Worm (Caenorhabditis elegans) whole organism, mixed stage, embryonic: ENCODE data around the gene arrd-9.

Source experiments
- M03D4.4 ChIP-seq: sonication (generic microtip); optimal IDR thresholded peaks from 2 replicates; lab custom pipeline; 2017; ENCODE audit warnings: mild to moderate bottlenecking, missing genetic modification characterization, missing compliant biosample characterization
- bed-3 ChIP-seq: fragments of 200-800 bp; sonication (Bioruptor generic); optimal IDR thresholded peaks from 3 replicates; lab custom pipeline; 2018; ENCODE audit warnings: mild to moderate bottlenecking, missing genetic modification characterization, moderate library complexity, missing compliant biosample characterization
- blmp-1 ChIP-seq: fragments of 150-350 bp; optimal IDR thresholded peaks from 2 replicates; lab custom pipeline; 2014; ENCODE audit warnings: missing biosample characterization, missing genetic modification characterization
- ceh-39 ChIP-seq: fragments of 150-350 bp; optimal IDR thresholded peaks from 2 replicates; lab custom pipeline; 2014; ENCODE audit warnings: missing biosample characterization, missing genetic modification characterization
- ceh-43 ChIP-seq: fragments of 200-800 bp; sonication (Bioruptor generic); optimal IDR thresholded peaks from 2 replicates; lab custom pipeline; 2018; ENCODE audit warnings: mild to moderate bottlenecking, missing genetic modification characterization, moderate library complexity, missing compliant biosample characterization
- ceh-83 ChIP-seq: fragments of 200-800 bp; sonication (Bioruptor generic); optimal IDR thresholded peaks from 2 replicates; lab custom pipeline; 2018; ENCODE audit warnings: mild to moderate bottlenecking, missing genetic modification characterization, missing compliant biosample characterization
- ces-1 ChIP-seq: fragments of 150-350 bp; optimal IDR thresholded peaks from 2 replicates; lab custom pipeline; 2014; ENCODE audit warnings: missing biosample characterization, missing genetic modification reagents, missing genetic modification characterization
- cnd-1 ChIP-seq: fragments of 200-800 bp; sonication (Bioruptor generic); optimal IDR thresholded peaks from 2 replicates; lab custom pipeline; 2018; ENCODE audit warnings: mild to moderate bottlenecking, missing genetic modification characterization, missing compliant biosample characterization
- elt-1 ChIP-seq: sonication (generic microtip); optimal IDR thresholded peaks from 2 replicates; lab custom pipeline; 2017; ENCODE audit warnings: missing genetic modification characterization, mild to moderate bottlenecking, missing compliant biosample characterization, antibody characterized with exemption, moderate library complexity, borderline replicate concordance; ENCODE audit not compliant: insufficient read depth
- elt-3 ChIP-seq: fragments of 150-350 bp; optimal IDR thresholded peaks from 2 replicates; lab custom pipeline; 2014; ENCODE audit warnings: missing biosample characterization, missing genetic modification characterization
- flh-1 ChIP-seq: fragments of 200-800 bp; sonication (Bioruptor generic); optimal IDR thresholded peaks from 2 replicates; lab custom pipeline; 2018; ENCODE audit warnings: mild to moderate bottlenecking, missing genetic modification characterization, moderate library complexity, missing compliant biosample characterization
- ham-2 ChIP-seq: fragments of 200-800 bp; sonication (Bioruptor generic); optimal IDR thresholded peaks from 2 replicates; lab custom pipeline; 2018; ENCODE audit warnings: mild to moderate bottlenecking, missing genetic modification characterization, missing compliant biosample characterization
- hlh-1 ChIP-seq: fragments of 150-350 bp; optimal IDR thresholded peaks from 2 replicates; lab custom pipeline; 2014; ENCODE audit warnings: missing biosample characterization, missing genetic modification reagents, missing genetic modification characterization
- lin-13 ChIP-seq: fragments of 150-350 bp; optimal IDR thresholded peaks from 2 replicates; lab custom pipeline; 2014; ENCODE audit warnings: missing biosample characterization, missing genetic modification characterization
- lin-32 ChIP-seq: fragments of 200-800 bp; sonication (Bioruptor generic); optimal IDR thresholded peaks from 2 replicates; lab custom pipeline; 2018; ENCODE audit warnings: mild to moderate bottlenecking, missing genetic modification characterization, missing compliant biosample characterization
- lsy-2 ChIP-seq: fragments of 150-350 bp; optimal IDR thresholded peaks from 2 replicates; lab custom pipeline; 2014; ENCODE audit warnings: missing biosample characterization, missing genetic modification characterization
- mab-5 ChIP-seq: fragments of 150-350 bp; optimal IDR thresholded peaks from 2 replicates; lab custom pipeline; 2014; ENCODE audit warnings: missing biosample characterization, missing genetic modification characterization
- mep-1 ChIP-seq: fragments of 150-350 bp; optimal IDR thresholded peaks from 2 replicates; lab custom pipeline; 2017; ENCODE audit warnings: missing biosample characterization, missing genetic modification reagents, missing genetic modification characterization, inconsistent platforms
- nhr-2 ChIP-seq: fragments of 150-350 bp; optimal IDR thresholded peaks from 2 replicates; lab custom pipeline; 2014; ENCODE audit warnings: missing biosample characterization, missing genetic modification characterization
- nhr-28 ChIP-seq: fragments of 150-350 bp; optimal IDR thresholded peaks from 2 replicates; lab custom pipeline; 2014; ENCODE audit warnings: missing biosample characterization, missing genetic modification characterization
- nhr-76 ChIP-seq: sonication (generic microtip); optimal IDR thresholded peaks from 2 replicates; lab custom pipeline; 2017; ENCODE audit warnings: missing biosample characterization, missing genetic modification characterization
- pha-4 ChIP-seq: fragments of 150-350 bp; optimal IDR thresholded peaks from 2 replicates; lab custom pipeline; 2018; ENCODE audit warnings: missing biosample characterization, missing genetic modification reagents, missing genetic modification characterization
- sem-2 ChIP-seq: fragments of 200-800 bp; sonication (Bioruptor generic); optimal IDR thresholded peaks from 2 replicates; lab custom pipeline; 2018; ENCODE audit warnings: mild to moderate bottlenecking, missing genetic modification characterization, missing compliant biosample characterization
- snpc-4 ChIP-seq: fragments of 150-350 bp; optimal IDR thresholded peaks from 2 replicates; lab custom pipeline; 2014; ENCODE audit warnings: missing biosample characterization, missing genetic modification characterization
- sptf-1 ChIP-seq: sonication (generic microtip); optimal IDR thresholded peaks from 2 replicates; lab custom pipeline; 2017; ENCODE audit warnings: mild to moderate bottlenecking, missing genetic modification characterization, moderate library complexity, missing compliant biosample characterization
- tbx-8 ChIP-seq: fragments of 200-800 bp; sonication (Bioruptor generic); optimal IDR thresholded peaks from 2 replicates; lab custom pipeline; 2018; ENCODE audit warnings: mild to moderate bottlenecking, missing genetic modification characterization, moderate library complexity, missing compliant biosample characterization
- unc-120 ChIP-seq: sonication (generic microtip); optimal IDR thresholded peaks from 2 replicates; lab custom pipeline; 2017; ENCODE audit warnings: missing genetic modification characterization, missing compliant biosample characterization; ENCODE audit not compliant: poor library complexity, severe bottlenecking
- unc-62 ChIP-seq: fragments of 150-350 bp; optimal IDR thresholded peaks from 2 replicates; lab custom pipeline; 2014; ENCODE audit warnings: missing biosample characterization, missing genetic modification reagents, missing genetic modification characterization
- ztf-11 ChIP-seq: fragments of 150-350 bp; optimal IDR thresholded peaks from 2 replicates; lab custom pipeline; 2014; ENCODE audit warnings: missing biosample characterization, missing genetic modification characterization

The arrd-9 gene

ce11 chrII:12518008-12518407, 37.3 kb upstream of the arrd-9 start:
- TF ChIP-seq tbx-8 (GFP tag; lab: Kevin White, UChicago) (no peak), lin-13 (tag; lab: Kevin White, UChicago) (no peak), lin-32 (GFP tag; lab: Kevin White, UChicago) (no peak), elt-3 (no peak), cnd-1 (tag; lab: Kevin White, UChicago) (no peak), hlh-1 (tag; lab: Kevin White, UChicago) (no peak)

ce11 chrII:12516313-12516712, 35.6 kb upstream of the arrd-9 start, which contains the start of gene srh-61:
TSS of gene srh-61 (minus strand) at chrII:12516413.
- TF ChIP-seq lin-13 (tag; lab: Kevin White, UChicago), result no peak
- no peak for TF ChIP-seq sptf-1 (tag; lab: Kevin White, UChicago)
- TF ChIP-seq elt-3, result no peak
- TF ChIP-seq ceh-39 (tag; lab: Kevin White, UChicago), result no peak
- no peak for TF ChIP-seq hlh-1 (tag; lab: Kevin White, UChicago)
- no peak for TF ChIP-seq pha-4 (tag; lab: Kevin White, UChicago)

ce11 chrII:12514620-12515019, 33.9 kb upstream of the arrd-9 start, which contains the start of gene srh-69:
TSS of gene srh-69 (minus strand) at chrII:12514720.
- no peak for TF ChIP-seq ham-2
- no peak for TF ChIP-seq ceh-39 (tag; lab: Kevin White, UChicago)

ce11 chrII:12511866-12512265, 31.2 kb upstream of the arrd-9 start, which contains the start of gene srh-73:
TSS of gene srh-73 (plus strand) at chrII:12512166.
- TF ChIP-seq unc-120 (tag; lab: Kevin White, UChicago) (no peak), nhr-76 (tag; lab: Kevin White, UChicago) (no peak), lin-13 (tag; lab: Kevin White, UChicago) (no peak), hlh-1 (tag; lab: Kevin White, UChicago) (no peak), M03D4.4 (no peak), pha-4 (tag; lab: Kevin White, UChicago) (no peak), ceh-39 (tag; lab: Kevin White, UChicago) (no peak), nhr-2 (tag; lab: Kevin White, UChicago) (no peak), lin-32 (GFP tag; lab: Kevin White, UChicago) (no peak), unc-62 (no peak), ces-1 (GFP tag; lab: Kevin White, UChicago) (no peak), nhr-28 (tag; lab: Kevin White, UChicago) (no peak), mab-5 (tag; lab: Kevin White, UChicago) (no peak), ham-2 (no peak), ceh-43 (GFP tag; lab: Kevin White, UChicago) (no peak)

ce11 chrII:12508650-12509049, 27.9 kb upstream of the arrd-9 start, which contains the start of gene srh-67:
TSS of gene srh-67 (plus strand) at chrII:12508950.
- TF ChIP-seq lsy-2 (tag; lab: Kevin White, UChicago) (no peak), ztf-11 (tag; lab: Kevin White, UChicago) (no peak), nhr-76 (tag; lab: Kevin White, UChicago) (no peak), cnd-1 (tag; lab: Kevin White, UChicago) (no peak), elt-1 (tag; lab: Kevin White, UChicago) (no peak), ham-2 (no peak), lin-13 (tag; lab: Kevin White, UChicago) (no peak), ceh-83 (GFP tag; lab: Kevin White, UChicago) (no peak), blmp-1 (tag; lab: Kevin White, UChicago) (no peak), flh-1 (GFP tag; lab: Kevin White, UChicago) (no peak), sem-2 (GFP tag; lab: Kevin White, UChicago) (no peak), M03D4.4 (no peak), lin-32 (GFP tag; lab: Kevin White, UChicago) (no peak), bed-3 (GFP tag; lab: Kevin White, UChicago) (no peak), mep-1 (tag; lab: Kevin White, UChicago) (no peak), snpc-4 (tag; lab: Kevin White, UChicago) (no peak), unc-120 (tag; lab: Kevin White, UChicago) (no peak)
